Worm (Caenorhabditis elegans): ENCODE measurements around the gene srv-2.

srv-2 gene

ce11 chrII:10627963-10628362, 25.9 kb upstream of the srv-2 start, which contains the start of gene M28.8:
Gene M28.8, plus strand, starts transcription at chrII:10628263.
- TF ChIP-seq sox-4 (tag; optimal IDR thresholded peaks at IDR 0.05) (no peak), nhr-77 (tag; optimal IDR thresholded peaks at IDR 0.05) (no peak), pax-3 (tag; optimal IDR thresholded peaks at IDR 0.05) (no peak)

DNA sequence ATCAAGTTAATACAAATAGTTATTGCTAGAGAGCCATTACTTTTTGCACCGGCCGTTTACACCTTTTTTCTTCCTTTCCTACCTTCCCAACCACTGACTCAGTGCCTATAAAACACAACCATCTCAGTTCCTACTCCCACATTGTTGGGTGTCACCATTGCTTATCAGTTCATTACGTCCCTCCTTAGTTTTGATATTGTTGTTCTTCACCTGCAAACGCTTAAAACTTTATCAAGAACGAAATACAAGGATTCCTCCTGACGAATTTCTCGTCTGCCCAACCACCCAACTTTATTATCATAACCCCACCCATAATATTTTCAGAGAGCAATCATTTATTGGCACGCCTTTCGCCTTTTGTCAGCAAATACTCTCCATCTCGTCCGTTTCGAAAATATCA, 25.0 kb upstream of the srv-2 start:
- TF ChIP-seq pqm-1 (tag; optimal IDR thresholded peaks at IDR 0.05) = peak; percentile 11
- peak; percentile 14 for TF ChIP-seq lin-14 (GFP tag; optimal IDR thresholded peaks at IDR 0.05)
- TF ChIP-seq rnt-1 (tag; optimal IDR thresholded peaks at IDR 0.05) = no peak
- peak; percentile 80 for TF ChIP-seq elt-2 (tag; optimal IDR thresholded peaks at IDR 0.05)

DNA sequence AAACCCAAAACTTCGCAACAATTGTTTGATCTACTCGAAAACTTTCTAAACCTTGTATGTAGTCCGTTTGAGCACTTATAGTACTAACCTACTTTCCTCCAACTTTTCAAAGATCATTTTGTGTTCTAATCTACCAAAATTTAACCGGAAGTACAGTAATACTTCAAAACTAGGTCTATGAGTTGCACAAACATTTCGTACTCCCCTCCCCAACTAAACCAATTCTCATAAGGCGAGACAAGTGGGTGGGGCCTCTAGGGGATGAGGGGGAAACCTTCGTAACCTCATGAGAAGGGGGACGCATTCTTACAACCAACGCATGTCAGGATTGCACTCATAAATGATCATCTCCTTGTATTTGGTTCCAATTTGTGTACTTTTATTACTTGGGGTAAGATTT, 19.9 kb upstream of the srv-2 start, which contains the start of gene cutl-9:
TSS of gene cutl-9 (plus strand) at position 301 of the 400 bp plus-strand sequence.
- TF ChIP-seq Y116A8C.19 (tag; optimal IDR thresholded peaks at IDR 0.05; ENCODE audit: borderline replicate concordance) = no peak
- TF ChIP-seq sup-37 (GFP tag; optimal IDR thresholded peaks at IDR 0.05) = no peak
- no peak for TF ChIP-seq efl-3 (GFP tag; optimal IDR thresholded peaks at IDR 0.05)
- TF ChIP-seq F16B12.6 (tag; optimal IDR thresholded peaks at IDR 0.05) = no peak
- no peak for TF ChIP-seq lin-39 (tag; optimal IDR thresholded peaks at IDR 0.05)
- TF ChIP-seq lir-3 (tag; optimal IDR thresholded peaks at IDR 0.05; ENCODE audit: poor library complexity) = no peak
- no peak for TF ChIP-seq sox-4 (tag; optimal IDR thresholded peaks at IDR 0.05)

DNA sequence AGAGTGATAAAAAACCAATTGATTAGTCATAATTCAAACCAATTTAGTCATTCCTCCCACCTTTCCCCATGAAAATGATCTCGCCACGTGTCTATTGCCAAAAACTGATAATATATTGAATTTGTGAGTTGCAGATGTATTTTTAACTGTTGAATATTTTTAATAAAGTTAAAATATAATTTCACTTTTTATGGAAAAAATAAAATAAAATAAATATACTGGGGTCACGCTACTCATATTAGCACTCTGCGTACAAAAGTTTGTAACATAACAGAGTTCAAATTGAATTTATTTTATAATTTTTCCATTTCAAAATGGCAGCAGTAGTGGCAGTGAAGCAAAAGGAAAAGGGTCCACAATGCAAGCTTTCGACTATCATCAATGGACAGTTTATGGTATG, 16.1 kb upstream of the srv-2 start, which contains the start of gene C14A4.13:
TSS of gene C14A4.13 (plus strand) at position 301 of the 400 bp plus-strand sequence.
- TF ChIP-seq nhr-28 (tag; optimal IDR thresholded peaks at IDR 0.05) (no peak), mdl-1 (tag; optimal IDR thresholded peaks at IDR 0.05) (no peak), lin-15B (tag; optimal IDR thresholded peaks at IDR 0.05) (no peak), pax-3 (tag; optimal IDR thresholded peaks at IDR 0.05) (no peak), nhr-85 (tag) (no peak), ets-5 (GFP tag; IDR thresholded peaks at IDR 0.05) (no peak), efl-3 (GFP tag; optimal IDR thresholded peaks at IDR 0.05) (no peak), sup-37 (GFP tag; optimal IDR thresholded peaks at IDR 0.05) (no peak), snu-23 (GFP tag; optimal IDR thresholded peaks at IDR 0.05) (no peak), dpl-1 (GFP tag; optimal IDR thresholded peaks at IDR 0.05) (no peak), nhr-76 (tag; optimal IDR thresholded peaks at IDR 0.05) (no peak)

ce11 chrII:10612743-10613142, 10.7 kb upstream of the srv-2 start, which contains the start of gene C14A4.12:
Gene C14A4.12, plus strand, starts transcription at chrII:10613043.
- TF ChIP-seq nhr-28 (tag; optimal IDR thresholded peaks at IDR 0.05) (no peak), mef-2 (tag; optimal IDR thresholded peaks at IDR 0.05) (no peak), Y116A8C.19 (tag; optimal IDR thresholded peaks at IDR 0.05; ENCODE audit: borderline replicate concordance) (no peak), ets-5 (GFP tag; IDR thresholded peaks at IDR 0.05) (no peak), blmp-1 (tag; optimal IDR thresholded peaks at IDR 0.05) (no peak), hpl-2 (GFP tag; optimal IDR thresholded peaks at IDR 0.05) (no peak), pag-3 (tag; optimal IDR thresholded peaks at IDR 0.05; ENCODE audit: borderline replicate concordance, insufficient read depth) (no peak), egl-27 (tag; optimal IDR thresholded peaks at IDR 0.05) (no peak), zip-4 (GFP tag; optimal IDR thresholded peaks at IDR 0.05) (no peak), unc-62 (GFP tag; optimal IDR thresholded peaks at IDR 0.05) (no peak), nhr-77 (tag; optimal IDR thresholded peaks at IDR 0.05) (no peak), swsn-7 (tag; optimal IDR thresholded peaks at IDR 0.05) (no peak), ceh-82 (tag; optimal IDR thresholded peaks at IDR 0.05) (no peak), jun-1 (tag; optimal IDR thresholded peaks at IDR 0.05) (no peak), aha-1 (tag; optimal IDR thresholded peaks at IDR 0.05) (no peak), lsy-2 (tag; optimal IDR thresholded peaks at IDR 0.05) (no peak), pqm-1 (tag; optimal IDR thresholded peaks at IDR 0.05) (no peak), xbp-1 (tag; optimal IDR thresholded peaks at IDR 0.05) (no peak), nhr-11 (tag; optimal IDR thresholded peaks at IDR 0.05) (no peak), nhr-20 (tag; optimal IDR thresholded peaks at IDR 0.05) (no peak)
